Worm (Caenorhabditis elegans): Measurements from ENCODE around the gene ctl-1.
A peak's percentile ranks its signal among the peaks of the same experiment; 100 is the strongest.

The ctl-1 gene

DNA sequence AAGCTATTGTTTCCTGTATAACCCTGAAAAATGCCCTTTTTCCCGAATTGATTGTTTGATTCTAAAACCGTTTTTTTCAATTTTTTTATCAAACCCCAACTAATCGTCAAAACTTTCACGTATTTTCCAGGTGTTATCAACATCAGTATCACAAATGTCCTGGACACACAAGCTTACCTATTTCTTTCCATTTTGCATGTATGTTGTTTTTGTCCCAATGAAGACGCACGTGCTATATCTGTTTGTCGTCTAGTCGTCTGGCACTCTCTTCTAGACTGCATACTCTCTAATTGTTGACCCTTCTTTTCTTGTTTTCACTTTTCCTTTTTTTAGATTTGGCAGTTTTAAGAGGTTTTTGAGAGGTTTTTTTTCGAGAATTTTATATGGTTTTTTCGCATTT is 9.7 kb downstream of the ctl-1 start (continued):
- no peak for TF ChIP-seq egl-43 (GFP tag; IDR thresholded peaks at IDR 0.05)
- peak; percentile 83 for TF ChIP-seq hlh-11 (tag; optimal IDR thresholded peaks at IDR 0.05)
- TF ChIP-seq lin-1 (GFP tag; IDR thresholded peaks at IDR 0.05) = no peak
- TF ChIP-seq nhr-28 (tag; optimal IDR thresholded peaks at IDR 0.05) = peak; percentile 83
- no peak for TF ChIP-seq daf-8 (GFP tag; IDR thresholded peaks at IDR 0.05)
- TF ChIP-seq snpc-4 (tag; optimal IDR thresholded peaks at IDR 0.05) = no peak
- TF ChIP-seq lim-7 (GFP tag; IDR thresholded peaks at IDR 0.05) = no peak
- TF ChIP-seq ceh-20 (GFP tag; IDR thresholded peaks at IDR 0.05) = no peak
- TF ChIP-seq saeg-2 (GFP tag; IDR thresholded peaks at IDR 0.05) = no peak
- TF ChIP-seq nhr-25 (tag; optimal IDR thresholded peaks at IDR 0.05; ENCODE audit: borderline replicate concordance, insufficient read depth) = no peak
- no peak for TF ChIP-seq attf-4 (tag; optimal IDR thresholded peaks at IDR 0.05)
- TF ChIP-seq zfp-2 (tag; optimal IDR thresholded peaks at IDR 0.05) = no peak
- no peak for TF ChIP-seq tag-97 (GFP tag; IDR thresholded peaks at IDR 0.05)
- no peak for TF ChIP-seq aly-2 (tag; optimal IDR thresholded peaks at IDR 0.05)
- TF ChIP-seq madf-9 (GFP tag; conservative IDR thresholded peaks at IDR 0.05) = no peak
- no peak for TF ChIP-seq daf-16 (GFP tag; optimal IDR thresholded peaks at IDR 0.05)
- TF ChIP-seq daf-16 (tag; optimal IDR thresholded peaks at IDR 0.05) = peak; percentile 100
- no peak for TF ChIP-seq daf-12 (tag; optimal IDR thresholded peaks at IDR 0.05)
- TF ChIP-seq fkh-10 (GFP tag; optimal IDR thresholded peaks at IDR 0.05) = no peak

DNA sequence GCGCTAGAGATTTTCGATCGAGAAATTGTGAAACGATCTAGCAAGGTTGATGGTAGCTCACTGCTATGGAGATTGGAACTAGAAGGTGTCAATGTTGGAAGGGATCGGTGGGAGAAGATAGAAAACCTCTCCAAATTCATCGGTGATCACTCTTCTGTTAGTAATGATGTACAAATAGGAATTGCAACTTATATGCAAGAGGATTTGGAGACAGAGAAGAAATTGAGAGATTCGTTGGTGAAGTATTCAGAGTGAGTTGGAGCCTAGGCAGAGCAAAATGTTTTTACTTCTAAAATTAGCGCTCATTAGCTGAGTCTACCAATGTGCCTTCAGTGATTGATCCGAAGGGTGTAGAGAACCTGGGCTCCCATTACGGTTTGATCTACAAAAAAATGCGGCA is 11.7 kb downstream of the ctl-1 start:
- TF ChIP-seq unc-62 (GFP tag; optimal IDR thresholded peaks at IDR 0.05 in 1 of 2) (peak in 1 of 2 experiments; percentile 79), unc-62 (tag; optimal IDR thresholded peaks at IDR 0.05) (no peak), unc-39 (tag; optimal IDR thresholded peaks at IDR 0.05) (no peak)

DNA sequence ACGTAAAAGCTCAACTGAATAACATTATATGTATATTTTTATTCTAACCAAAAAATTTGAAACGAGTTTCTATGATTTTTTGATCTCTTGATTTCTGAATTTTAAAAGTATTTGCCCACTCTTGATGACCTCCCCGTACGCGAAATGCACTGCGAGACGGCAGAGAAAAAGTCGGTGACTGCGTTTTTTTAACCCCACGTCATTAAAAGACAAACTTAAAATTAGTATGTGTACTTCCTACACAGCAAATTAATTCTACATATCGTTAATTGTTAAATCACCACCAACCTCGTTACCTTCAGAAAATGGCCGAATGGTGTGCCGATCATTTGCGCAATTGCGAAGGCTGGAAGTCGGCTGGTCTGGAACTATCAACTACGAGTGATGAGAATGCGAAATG is 13.5 kb downstream of the ctl-1 start, which contains the start of gene Y54G11A.4:
Y54G11A.4 (plus strand) TSS at position 301 of the 400 bp plus-strand sequence.
- TF ChIP-seq T20F7.1 (GFP tag; optimal IDR thresholded peaks at IDR 0.05) (no peak), nhr-28 (tag; optimal IDR thresholded peaks at IDR 0.05) (peak; percentile 1), aly-2 (tag; optimal IDR thresholded peaks at IDR 0.05) (no peak), zag-1 (tag; optimal IDR thresholded peaks at IDR 0.05) (no peak), F26F4.8 (GFP tag; conservative IDR thresholded peaks at IDR 0.05) (no peak), dve-1 (tag; optimal IDR thresholded peaks at IDR 0.05; ENCODE audit: insufficient read depth) (no peak), dmd-6 (GFP tag; IDR thresholded peaks at IDR 0.05) (no peak), mdl-1 (tag; optimal IDR thresholded peaks at IDR 0.05) (peak in 1 of 2 experiments; percentile 18), unc-130 (GFP tag; optimal IDR thresholded peaks at IDR 0.05) (no peak), Y105C5A.15 (GFP tag; IDR thresholded peaks at IDR 0.05) (no peak), mes-2 (tag; optimal IDR thresholded peaks at IDR 0.05; ENCODE audit: poor library complexity, severe bottlenecking) (no peak), dmd-8 (GFP tag; IDR thresholded peaks at IDR 0.05) (no peak), aha-1 (tag) (no peak), daf-8 (GFP tag; IDR thresholded peaks at IDR 0.05) (no peak), lin-13 (GFP tag; optimal IDR thresholded peaks at IDR 0.05) (no peak)

ce11 chrII:14291854-14292253 is 14.2 kb downstream of the ctl-1 start:
- TF ChIP-seq nhr-42 (GFP tag; IDR thresholded peaks at IDR 0.05) = 0 out of 2 replicates have a peak, but pooled peaks have one; percentile 36

DNA sequence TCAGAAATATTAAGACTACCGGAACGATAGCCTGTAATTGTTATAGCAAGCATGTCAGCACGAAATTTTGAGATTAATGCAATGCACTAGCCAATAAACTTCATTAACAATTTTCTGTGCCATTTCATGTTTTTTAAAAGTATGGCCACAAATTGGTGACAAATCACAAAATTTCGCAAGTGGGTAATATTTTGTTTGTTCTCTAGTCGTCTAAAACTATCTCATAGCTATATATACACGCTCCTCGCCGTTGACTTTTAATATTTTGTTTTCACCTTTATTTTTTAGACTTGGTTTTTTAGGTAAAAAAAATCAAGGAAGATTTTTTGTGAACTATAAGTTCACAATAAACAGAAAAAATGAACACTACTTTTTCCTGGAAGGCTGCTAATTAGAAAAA is 15.2 kb downstream of the ctl-1 start:
- no peak for TF ChIP-seq F10B5.3 (tag; optimal IDR thresholded peaks at IDR 0.05)
- peak; percentile 57 for TF ChIP-seq nhr-28 (tag; optimal IDR thresholded peaks at IDR 0.05)
- peak; percentile 31; the same call in 1 of the 2 replicates for TF ChIP-seq dmd-6 (GFP tag; IDR thresholded peaks at IDR 0.05)
- TF ChIP-seq pqm-1 (tag; optimal IDR thresholded peaks at IDR 0.05) = peak; percentile 8
- TF ChIP-seq lin-38 (GFP tag; IDR thresholded peaks at IDR 0.05) = no peak
- no peak for TF ChIP-seq F37D6.2 (tag; optimal IDR thresholded peaks at IDR 0.05)
- no peak for TF ChIP-seq daf-16 (GFP tag; optimal IDR thresholded peaks at IDR 0.05)
- TF ChIP-seq daf-16 (tag; optimal IDR thresholded peaks at IDR 0.05) = peak; percentile 83
- no peak for TF ChIP-seq hmg-1.1 (GFP tag; IDR thresholded peaks at IDR 0.05)

Data from whole organism, L4 larva.